Worm (Caenorhabditis elegans): ENCODE results near the gene F27D9.7.

ce11 chrX:7661628-7662027, 8.9 kb downstream of the F27D9.7 start:
- TF ChIP-seq ceh-82 (tag; optimal IDR thresholded peaks at IDR 0.05), result no peak
- no peak for TF ChIP-seq ztf-11 (tag; optimal IDR thresholded peaks at IDR 0.05)
- no peak for TF ChIP-seq elt-3 (tag; optimal IDR thresholded peaks at IDR 0.05)
- no peak for TF ChIP-seq skn-1 (tag; optimal IDR thresholded peaks at IDR 0.05)
- TF ChIP-seq aly-2 (tag; optimal IDR thresholded peaks at IDR 0.05), result no peak

All from whole organism, L2 larva.